Fruit fly (Drosophila melanogaster): Measurements from ENCODE around the gene CG13895.

dm6 chr3L:726486-727180 lies 18.6 kb upstream of the CG13895 start:
- TF ChIP-seq CG8478 (optimal IDR thresholded peaks at IDR 0.05) (no peak), CTCF (optimal IDR thresholded peaks at IDR 0.05) (no peak)
